Worm (Caenorhabditis elegans) whole organism, mixed stage, embryonic: Measurements from ENCODE around the gene W04H10.5.

Experiments used
- blmp-1 ChIP-seq: fragments of 150-350 bp; optimal IDR thresholded peaks from 2 replicates; lab custom pipeline; 2014; ENCODE audit warnings: missing biosample characterization, missing genetic modification characterization
- cnd-1 ChIP-seq: fragments of 200-800 bp; sonication (Bioruptor generic); optimal IDR thresholded peaks from 2 replicates; lab custom pipeline; 2018; ENCODE audit warnings: mild to moderate bottlenecking, missing genetic modification characterization, missing compliant biosample characterization
- drap-1 ChIP-seq: fragments of 200-800 bp; sonication (Bioruptor generic); optimal IDR thresholded peaks from 3 replicates; lab custom pipeline; 2018; ENCODE audit warnings: mild to moderate bottlenecking, missing genetic modification characterization, missing compliant biosample characterization
- elt-3 ChIP-seq: fragments of 150-350 bp; optimal IDR thresholded peaks from 2 replicates; lab custom pipeline; 2014; ENCODE audit warnings: missing biosample characterization, missing genetic modification characterization
- lin-13 ChIP-seq: fragments of 150-350 bp; optimal IDR thresholded peaks from 2 replicates; lab custom pipeline; 2014; ENCODE audit warnings: missing biosample characterization, missing genetic modification characterization
- mep-1 ChIP-seq: fragments of 150-350 bp; optimal IDR thresholded peaks from 2 replicates; lab custom pipeline; 2017; ENCODE audit warnings: missing biosample characterization, missing genetic modification reagents, missing genetic modification characterization, inconsistent platforms
- nhr-237 ChIP-seq: fragments of 150-350 bp; optimal IDR thresholded peaks from 2 replicates; lab custom pipeline; 2014; ENCODE audit warnings: missing biosample characterization, missing genetic modification characterization
- nhr-28 ChIP-seq: fragments of 150-350 bp; optimal IDR thresholded peaks from 2 replicates; lab custom pipeline; 2014; ENCODE audit warnings: missing biosample characterization, missing genetic modification characterization
- pha-4 ChIP-seq: fragments of 150-350 bp; optimal IDR thresholded peaks from 2 replicates; lab custom pipeline; 2018; ENCODE audit warnings: missing biosample characterization, missing genetic modification reagents, missing genetic modification characterization
- sptf-1 ChIP-seq: sonication (generic microtip); optimal IDR thresholded peaks from 2 replicates; lab custom pipeline; 2017; ENCODE audit warnings: mild to moderate bottlenecking, missing genetic modification characterization, moderate library complexity, missing compliant biosample characterization
- unc-62 ChIP-seq: fragments of 150-350 bp; optimal IDR thresholded peaks from 2 replicates; lab custom pipeline; 2014; ENCODE audit warnings: missing biosample characterization, missing genetic modification reagents, missing genetic modification characterization
- ztf-11 ChIP-seq: fragments of 150-350 bp; optimal IDR thresholded peaks from 2 replicates; lab custom pipeline; 2014; ENCODE audit warnings: missing biosample characterization, missing genetic modification characterization

- TF ChIP-seq nhr-237 (tag; lab: Kevin White, UChicago) (no peak), nhr-28 (no peak), unc-62 (GFP tag; lab: Kevin White, UChicago) (no peak), blmp-1 (tag; lab: Kevin White, UChicago) (no peak), elt-3 (no peak), sptf-1 (tag; lab: Kevin White, UChicago) (no peak), pha-4 (tag; lab: Kevin White, UChicago) (no peak), lin-13 (tag; lab: Kevin White, UChicago) (no peak), ztf-11 (no peak), drap-1 (no peak), mep-1 (tag; lab: Kevin White, UChicago) (no peak), cnd-1 (tag; lab: Kevin White, UChicago) (no peak)
These were observed 32.1 kb upstream of the W04H10.5 start for ce11 chrII:574064-574463.
